Fruit fly (Drosophila melanogaster) ovary, adult (tissue): ENCODE data around the gene CG13390.

Experiments used
- CG17801 ChIP-seq: fragments of 200-800 bp; optimal IDR thresholded peaks from 2 replicates; lab custom pipeline; 2019; ENCODE audit warnings: missing biosample characterization, mild to moderate bottlenecking, missing genetic modification characterization, moderate library complexity; ENCODE audit not compliant: partially characterized antibody

CG13390 gene

DNA sequence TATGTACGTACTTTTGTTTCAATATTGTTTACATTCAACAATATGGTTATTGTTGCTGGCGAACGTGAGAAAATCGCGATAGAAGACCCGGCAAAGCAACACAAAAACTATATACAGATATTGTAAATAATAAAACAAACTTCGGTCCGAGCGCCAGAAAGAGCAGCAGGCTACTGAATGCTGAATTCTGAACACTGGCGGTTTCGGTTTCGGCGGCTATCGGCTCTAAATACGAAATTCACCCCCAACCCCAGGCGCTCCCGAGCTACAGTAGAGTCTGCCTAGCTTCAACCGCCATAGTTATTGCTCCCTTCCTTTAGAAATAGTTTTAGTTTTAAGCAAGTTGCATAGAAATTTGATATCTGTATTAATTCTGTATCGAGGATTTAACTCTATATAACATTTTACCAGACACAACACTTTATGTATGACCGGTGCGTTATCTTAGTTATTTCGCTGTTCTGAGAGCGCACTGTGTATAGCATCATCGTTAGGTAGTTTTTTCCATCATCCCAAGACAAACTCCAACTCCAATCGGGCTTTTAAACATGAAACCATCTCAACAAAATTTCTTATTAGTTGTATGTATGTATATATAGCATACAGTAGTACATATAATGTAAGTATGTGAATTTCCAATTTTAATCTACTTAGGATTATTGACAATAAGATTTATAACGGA lies 14.2 kb downstream of the CG13390 start, which contains the start of gene CG7627:
Gene CG7627 (minus strand): TSS at position 197 of the 682 bp plus-strand sequence.
- peak; percentile 63 for TF ChIP-seq CG17801 (GFP tag; lab: Kevin White, UChicago)

DNA sequence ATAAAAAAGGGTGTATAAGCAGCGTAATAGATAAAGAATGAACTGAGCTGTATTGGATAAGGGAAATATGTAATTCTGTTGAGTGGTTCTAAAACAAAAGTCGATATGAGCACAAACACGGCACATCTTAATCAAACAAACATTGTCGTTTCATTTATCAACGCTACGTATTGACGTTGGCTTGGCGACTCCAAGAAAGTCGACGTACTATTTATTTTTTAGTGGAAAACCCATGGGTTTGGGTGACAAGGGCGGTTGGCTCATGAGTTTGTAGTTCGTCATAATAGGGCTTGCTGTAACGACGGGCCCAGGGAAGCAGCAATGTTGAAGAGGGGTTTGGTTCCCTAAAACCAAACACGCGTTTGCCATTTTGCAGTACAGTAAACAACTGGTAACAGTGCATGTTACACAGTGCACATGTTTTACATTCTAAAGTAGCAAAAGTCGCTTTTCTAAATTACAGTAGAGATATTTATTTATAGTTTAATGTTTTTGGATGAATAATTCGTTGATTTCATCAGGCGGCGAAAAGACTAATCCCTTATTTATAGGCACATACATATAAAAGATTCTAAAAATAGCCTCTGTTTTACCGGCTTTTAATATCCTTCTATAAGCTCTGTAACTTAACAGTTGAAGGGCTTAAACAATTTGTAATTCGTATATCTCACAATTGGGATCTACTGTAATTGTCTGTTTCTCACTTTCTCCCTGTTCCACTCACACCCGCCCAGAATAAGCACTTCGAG lies 15.2 kb downstream of the CG13390 start:
- TF ChIP-seq CG17801 (GFP tag; lab: Kevin White, UChicago), result peak; percentile 89

DNA sequence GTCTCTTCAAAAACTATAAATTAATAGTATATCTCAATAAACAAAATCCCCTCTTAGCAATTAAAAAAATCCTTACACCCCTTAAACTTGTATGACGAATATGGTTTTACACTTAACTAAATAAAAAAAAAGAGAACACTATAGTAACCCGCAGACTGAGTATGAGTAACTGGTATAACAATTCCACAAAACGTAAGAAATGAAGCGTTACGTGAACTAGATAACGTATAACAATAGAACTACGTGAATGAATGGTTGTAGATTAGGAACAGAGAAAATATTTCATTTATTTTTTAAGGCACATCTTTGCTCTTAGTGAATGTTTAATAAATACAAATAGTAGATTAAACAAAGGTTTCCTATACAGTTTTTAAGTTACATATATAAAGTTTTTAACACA lies 21.2 kb downstream of the CG13390 start:
- TF ChIP-seq CG17801 (GFP tag; lab: Kevin White, UChicago), result no peak

DNA sequence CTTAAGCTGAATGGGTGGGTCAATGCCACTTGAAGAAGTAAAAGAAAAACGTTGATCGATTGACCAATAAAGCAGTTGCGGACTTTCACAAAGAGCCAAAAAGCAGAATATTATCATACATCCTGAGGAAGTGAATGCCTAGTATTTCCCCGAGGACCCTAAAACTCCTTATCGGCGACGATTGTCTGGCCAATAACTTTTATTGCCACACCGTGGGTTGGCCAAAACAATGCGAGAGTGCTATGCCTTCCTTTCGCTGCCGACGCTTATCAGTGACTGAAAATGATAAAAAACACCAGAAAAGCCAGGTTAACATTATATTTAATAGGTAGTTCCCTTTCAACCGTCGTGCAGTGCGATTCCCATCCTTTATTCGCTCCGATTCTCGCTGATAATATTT lies 24.7 kb downstream of the CG13390 start, which contains the start of gene Mur29B:
Gene Mur29B (plus strand): TSS at position 324 of the 400 bp plus-strand sequence.
- TF ChIP-seq CG17801 (GFP tag; lab: Kevin White, UChicago), result no peak

DNA sequence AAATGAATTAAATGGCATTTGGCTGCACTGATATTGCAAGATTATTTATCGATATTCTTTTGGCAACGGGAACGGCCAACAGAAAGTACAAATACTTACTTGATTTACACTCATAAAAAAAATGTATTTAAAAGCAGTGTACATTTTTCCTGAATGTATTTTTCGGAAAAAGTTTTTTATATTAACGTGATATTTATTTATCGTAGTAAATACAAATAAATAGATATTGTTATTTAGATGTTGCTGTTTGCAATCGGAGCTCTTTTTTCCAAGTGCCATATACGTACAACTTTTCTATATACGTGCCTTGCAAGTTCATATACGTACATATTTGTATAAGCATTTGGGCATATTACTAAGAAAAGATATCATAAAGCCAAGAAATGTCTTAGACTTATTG lies 25.3 kb downstream of the CG13390 start:
- TF ChIP-seq CG17801 (GFP tag; lab: Kevin White, UChicago), result no peak

DNA sequence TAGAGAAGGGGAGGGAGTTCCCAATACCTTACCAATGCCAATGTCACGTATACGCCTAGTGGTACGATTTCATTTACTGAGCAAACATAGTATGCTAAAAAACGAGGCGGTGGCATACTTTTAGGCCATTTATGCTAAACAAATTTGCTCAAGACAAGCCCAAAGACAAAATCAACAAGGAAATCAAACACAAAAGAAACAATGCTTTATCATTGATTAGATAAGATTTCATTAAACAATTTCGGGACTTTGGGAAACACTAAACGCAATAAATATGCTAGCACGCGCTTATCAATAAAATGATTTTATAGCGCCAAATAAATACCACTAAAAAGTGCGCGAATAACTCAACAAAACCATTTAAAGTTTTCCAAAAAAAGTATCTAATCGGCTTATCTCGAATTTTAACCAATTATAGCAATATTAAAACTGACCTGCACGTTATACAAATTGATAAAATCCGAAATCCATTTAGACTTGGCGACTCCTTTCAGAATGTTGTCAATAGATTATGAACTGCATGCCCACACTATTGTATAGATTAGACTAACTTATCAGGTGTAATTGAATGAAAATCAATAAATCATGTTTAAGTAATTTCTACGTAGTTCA lies 25.9 kb downstream of the CG13390 start:
- no peak for TF ChIP-seq CG17801 (GFP tag; lab: Kevin White, UChicago)

DNA sequence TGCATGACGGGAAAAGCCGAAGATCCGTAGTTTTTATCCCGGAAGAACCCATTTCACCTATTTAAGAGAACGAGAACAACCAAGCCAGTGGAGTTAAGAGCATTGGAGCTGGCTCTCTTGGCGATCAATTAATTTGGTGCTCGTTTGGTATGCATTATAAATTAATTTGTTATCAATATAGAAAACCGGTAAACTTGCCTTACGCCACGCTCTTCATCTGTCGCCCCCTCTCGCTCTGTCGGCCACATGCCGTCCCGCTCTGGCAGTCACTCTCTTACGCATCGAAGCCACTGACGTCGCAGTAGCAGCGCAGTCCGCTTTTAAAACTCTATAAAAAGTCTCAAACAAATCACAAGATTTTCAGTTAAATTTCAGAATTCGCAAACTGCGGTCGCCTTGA lies 30.3 kb downstream of the CG13390 start, which contains the start of gene CG7778:
Gene CG7778 (plus strand): TSS at position 361 of the 400 bp plus-strand sequence.
- TF ChIP-seq CG17801 (GFP tag; lab: Kevin White, UChicago), result no peak

DNA sequence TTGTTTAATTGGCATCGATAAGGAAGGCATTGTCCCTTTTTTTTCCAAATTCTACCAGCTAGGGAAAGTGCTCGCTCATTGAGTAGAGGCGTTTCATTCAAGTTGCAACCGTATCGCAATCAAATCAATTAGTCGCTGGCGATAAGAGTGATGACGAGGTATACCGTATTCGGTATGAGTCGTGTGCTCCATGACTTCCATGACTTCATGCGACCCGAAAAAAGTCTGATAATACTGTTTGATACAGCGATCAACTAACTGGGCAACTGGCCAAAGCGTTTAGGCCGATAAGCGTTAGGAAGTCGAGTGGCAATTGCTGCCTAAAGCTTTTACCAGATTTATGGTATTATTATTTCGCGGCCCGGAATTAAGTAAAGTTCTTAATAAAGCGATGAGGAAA lies 32.1 kb downstream of the CG13390 start:
- TF ChIP-seq CG17801 (GFP tag; lab: Kevin White, UChicago), result no peak

DNA sequence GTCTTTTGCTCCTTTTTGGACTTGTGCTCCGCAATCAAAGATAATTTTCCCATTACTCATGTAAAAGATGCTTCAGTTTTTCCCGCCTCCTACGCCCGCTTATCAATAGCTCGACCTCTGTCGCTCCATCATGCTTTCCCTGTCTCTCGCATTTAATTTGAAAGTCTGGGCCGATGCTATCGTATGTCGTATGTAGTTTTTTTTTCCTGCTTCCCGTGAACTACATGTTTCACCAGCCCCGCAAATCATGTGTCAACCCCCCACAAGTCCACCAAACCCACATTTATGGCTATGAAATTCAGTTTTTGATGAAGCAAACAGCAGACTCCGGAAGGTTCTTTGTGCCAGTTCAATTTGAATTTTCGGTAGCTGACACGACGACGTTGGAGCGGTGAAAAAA lies 34.2 kb downstream of the CG13390 start, which contains the start of gene CG14273:
Gene CG14273 (plus strand): TSS at position 301 of the 400 bp plus-strand sequence.
- TF ChIP-seq CG17801 (GFP tag; lab: Kevin White, UChicago), result no peak

DNA sequence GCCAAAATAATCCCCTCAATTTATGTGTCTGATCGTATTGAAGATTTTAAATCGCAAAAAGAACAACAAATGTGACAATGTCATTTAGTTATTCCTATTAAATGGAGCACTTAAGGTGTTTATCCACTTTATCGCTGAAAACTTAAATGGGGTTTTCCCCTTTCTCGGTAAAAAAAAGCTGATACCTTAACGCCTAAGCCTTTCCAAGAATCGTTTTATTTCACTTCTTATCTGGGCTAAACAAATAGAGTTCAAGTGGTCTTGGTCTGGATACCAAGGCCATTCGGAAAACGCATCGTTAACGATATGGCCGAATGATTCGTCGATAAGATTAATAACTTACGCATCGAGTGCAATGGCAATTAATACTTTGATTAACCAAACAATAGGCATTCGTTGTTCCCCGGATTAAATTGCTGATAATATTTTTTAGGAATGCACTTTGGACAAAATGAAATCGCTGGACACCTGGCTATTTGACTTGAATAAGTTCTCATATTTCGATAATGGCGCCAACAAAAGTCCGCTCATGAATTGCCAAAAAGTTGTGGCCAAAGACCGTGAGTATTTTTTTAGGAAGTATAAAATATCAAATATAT lies 36.7 kb downstream of the CG13390 start:
- no peak for TF ChIP-seq CG17801 (GFP tag; lab: Kevin White, UChicago)

DNA sequence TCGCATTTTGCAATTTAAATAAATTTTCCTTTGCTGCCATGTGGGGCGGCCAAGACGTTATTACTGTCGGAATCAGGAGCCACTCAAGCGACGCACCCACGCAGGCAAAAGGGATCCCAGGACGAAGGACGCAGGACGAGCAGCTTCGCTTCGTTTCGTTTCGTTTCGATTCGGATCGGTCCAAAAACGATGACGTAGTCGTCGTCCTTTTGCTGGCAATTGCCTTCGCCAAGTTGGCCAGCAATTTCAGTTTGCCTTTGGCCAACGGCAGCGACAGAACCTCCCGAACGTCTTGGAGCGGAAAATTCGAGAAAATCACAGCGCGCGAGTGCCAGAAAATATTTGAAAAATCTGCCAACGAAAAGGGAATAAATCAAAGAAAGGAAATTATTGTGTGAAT lies 38.6 kb downstream of the CG13390 start, which contains the start of gene witty:
Gene witty (plus strand): TSS at position 249 of the 400 bp plus-strand sequence.
- no peak for TF ChIP-seq CG17801 (GFP tag; lab: Kevin White, UChicago)

DNA sequence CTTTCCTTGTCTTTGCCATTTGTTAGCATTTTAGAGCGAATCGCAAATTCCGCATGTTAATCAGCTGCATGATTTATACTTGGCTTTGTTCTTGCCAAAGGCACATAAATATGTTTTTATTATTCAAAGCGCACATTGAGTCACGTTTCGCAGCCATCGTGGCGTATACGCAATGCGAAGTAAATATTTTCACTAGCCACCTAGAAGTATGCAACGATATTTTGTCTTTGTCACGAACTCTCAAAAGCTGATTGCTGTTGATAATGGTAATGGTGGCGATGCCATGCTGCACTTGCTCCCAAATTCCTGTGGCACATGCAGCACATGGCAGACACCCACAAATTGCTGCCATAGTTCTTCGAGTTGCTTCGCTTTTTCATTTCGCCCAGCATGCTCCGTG lies 41.9 kb downstream of the CG13390 start:
- no peak for TF ChIP-seq CG17801 (GFP tag; lab: Kevin White, UChicago)

DNA sequence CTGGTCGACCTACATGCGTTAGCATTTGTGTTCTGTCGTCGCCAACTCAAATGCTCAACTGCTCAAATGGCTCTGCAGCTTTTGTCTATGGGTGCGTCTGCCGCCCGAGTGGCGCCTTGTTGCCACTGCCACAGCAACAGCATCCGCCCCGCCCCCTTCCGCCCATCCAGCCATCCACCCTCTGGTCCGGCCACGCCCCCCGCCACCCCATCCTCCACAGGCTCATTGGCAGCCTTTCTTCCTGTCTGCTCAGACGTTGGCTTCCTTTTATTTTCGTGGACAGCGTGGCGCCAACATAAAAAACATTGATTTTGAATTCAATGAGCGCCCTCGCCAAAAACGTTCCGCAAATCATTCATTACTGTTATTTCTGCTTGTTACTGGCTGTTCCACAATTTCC lies 43.0 kb downstream of the CG13390 start:
- no peak for TF ChIP-seq CG17801 (GFP tag; lab: Kevin White, UChicago)

DNA sequence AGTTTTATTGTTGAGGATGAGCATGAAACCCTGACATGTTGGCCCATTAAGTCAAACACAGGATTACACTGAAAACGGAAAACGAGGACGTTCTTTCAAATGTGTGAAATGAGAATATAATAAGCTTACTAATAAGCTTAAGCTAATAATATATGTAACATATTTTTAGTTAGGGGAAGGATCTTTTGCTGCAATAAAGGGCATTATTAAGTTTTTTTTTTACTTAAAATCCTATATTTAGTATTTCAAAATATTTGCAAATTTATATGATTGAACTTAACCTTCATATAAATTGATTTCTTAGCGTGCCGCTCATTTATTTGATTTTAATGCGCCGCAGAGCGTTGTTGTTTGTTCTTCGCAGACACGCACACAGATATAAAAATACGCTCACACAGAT lies 43.4 kb downstream of the CG13390 start:
- TF ChIP-seq CG17801 (GFP tag; lab: Kevin White, UChicago), result no peak
